Fruit fly (Drosophila melanogaster) whole organism, adult: ENCODE measurements around the gene MetRS-m.

ENCODE experiments used
- CG11617 ChIP-seq: fragments of 200-800 bp; sonication (Bioruptor generic); optimal IDR thresholded peaks from 2 replicates; lab custom pipeline; 2017; ENCODE audit warnings: mild to moderate bottlenecking, missing biosample characterization, missing genetic modification reagents, missing genetic modification characterization
- CG12768 ChIP-seq: fragments of 200-800 bp; sonication (Bioruptor generic); optimal IDR thresholded peaks from 2 replicates; lab custom pipeline; 2017; ENCODE audit warnings: missing biosample characterization, missing genetic modification characterization, mild to moderate bottlenecking, moderate library complexity, missing genetic modification reagents
- CG14711 ChIP-seq: fragments of 200-800 bp; sonication (Bioruptor generic); optimal IDR thresholded peaks from 2 replicates; lab custom pipeline; 2018; ENCODE audit warnings: missing biosample characterization, mild to moderate bottlenecking, missing genetic modification characterization, moderate library complexity
- CG1620 ChIP-seq: fragments of 200-800 bp; sonication (Bioruptor generic); optimal IDR thresholded peaks from 2 replicates; lab custom pipeline; 2016; ENCODE audit warnings: missing biosample characterization, missing genetic modification characterization
- CG33017 ChIP-seq: fragments of 200-800 bp; sonication (Bioruptor generic); optimal IDR thresholded peaks from 2 replicates; lab custom pipeline; 2018; ENCODE audit warnings: missing biosample characterization, mild to moderate bottlenecking, missing genetic modification characterization, moderate library complexity
- CG5204 ChIP-seq: fragments of 200-800 bp; sonication (Bioruptor generic); optimal IDR thresholded peaks from 2 replicates; lab custom pipeline; 2016; ENCODE audit warnings: missing biosample characterization, missing genetic modification characterization
- CG7045 ChIP-seq: fragments of 200-800 bp; sonication (Bioruptor generic); optimal IDR thresholded peaks from 2 replicates; lab custom pipeline; 2017; ENCODE audit warnings: missing biosample characterization, mild to moderate bottlenecking, missing genetic modification characterization
- CG7101 ChIP-seq: fragments of 200-800 bp; sonication (Bioruptor generic); optimal IDR thresholded peaks from 2 replicates; lab custom pipeline; 2018; ENCODE audit warnings: missing biosample characterization, mild to moderate bottlenecking, missing genetic modification characterization, moderate library complexity
- Clk ChIP-seq: fragments of 200-800 bp; sonication (Bioruptor generic); optimal IDR thresholded peaks from 2 replicates; lab custom pipeline; 2017; ENCODE audit warnings: missing biosample characterization, missing genetic modification characterization
- Crg-1 ChIP-seq: fragments of 200-800 bp; sonication (Bioruptor generic); optimal IDR thresholded peaks from 2 replicates; lab custom pipeline; 2016; ENCODE audit warnings: missing biosample characterization, missing genetic modification characterization
- Hr96 ChIP-seq: fragments of 200-800 bp; sonication (Bioruptor generic); optimal IDR thresholded peaks from 2 replicates; lab custom pipeline; 2016; ENCODE audit warnings: missing biosample characterization, missing genetic modification characterization
- Mnt ChIP-seq: fragments of 200-800 bp; sonication (Bioruptor generic); optimal IDR thresholded peaks from 2 replicates; lab custom pipeline; 2016; ENCODE audit warnings: missing biosample characterization, mild to moderate bottlenecking, missing genetic modification characterization
- bab1 ChIP-seq: fragments of 200-800 bp; sonication (Bioruptor generic); optimal IDR thresholded peaks from 3 replicates; lab custom pipeline; 2019; ENCODE audit warnings: missing biosample characterization, mild to moderate bottlenecking, missing genetic modification characterization, moderate library complexity
- cic ChIP-seq: fragments of 200-800 bp; sonication (Bioruptor generic); optimal IDR thresholded peaks from 2 replicates; lab custom pipeline; 2017; ENCODE audit warnings: missing biosample characterization, mild to moderate bottlenecking, missing genetic modification characterization, moderate library complexity
- cnc ChIP-seq, 2 experiments: fragments of >200 bp; optimal IDR thresholded peaks; 2 replicates each; lab custom pipeline; 2017
- kay ChIP-seq: fragments of 200-800 bp; sonication (Bioruptor generic); peaks from one replicate; lab custom pipeline; 2016; ENCODE audit warnings: missing biosample characterization, missing genetic modification characterization, borderline replicate concordance
- ovo ChIP-seq: fragments of 200-800 bp; sonication (Bioruptor generic); optimal IDR thresholded peaks from 2 replicates; lab custom pipeline; 2016; ENCODE audit warnings: missing biosample characterization, missing genetic modification characterization
- pad ChIP-seq: fragments of 200-800 bp; sonication (Bioruptor generic); optimal IDR thresholded peaks from 3 replicates; lab custom pipeline; 2017; ENCODE audit warnings: missing biosample characterization, missing genetic modification characterization, mild to moderate bottlenecking, moderate library complexity, missing genetic modification reagents
- tj ChIP-seq: fragments of 200-800 bp; sonication (Bioruptor generic); optimal IDR thresholded peaks from 3 replicates; lab custom pipeline; 2017; ENCODE audit warnings: missing biosample characterization, mild to moderate bottlenecking, missing genetic modification characterization, moderate library complexity
- toe ChIP-seq: fragments of 200-800 bp; sonication (Bioruptor generic); optimal IDR thresholded peaks from 2 replicates; lab custom pipeline; 2016; ENCODE audit warnings: missing biosample characterization, missing genetic modification characterization

Gene MetRS-m

DNA sequence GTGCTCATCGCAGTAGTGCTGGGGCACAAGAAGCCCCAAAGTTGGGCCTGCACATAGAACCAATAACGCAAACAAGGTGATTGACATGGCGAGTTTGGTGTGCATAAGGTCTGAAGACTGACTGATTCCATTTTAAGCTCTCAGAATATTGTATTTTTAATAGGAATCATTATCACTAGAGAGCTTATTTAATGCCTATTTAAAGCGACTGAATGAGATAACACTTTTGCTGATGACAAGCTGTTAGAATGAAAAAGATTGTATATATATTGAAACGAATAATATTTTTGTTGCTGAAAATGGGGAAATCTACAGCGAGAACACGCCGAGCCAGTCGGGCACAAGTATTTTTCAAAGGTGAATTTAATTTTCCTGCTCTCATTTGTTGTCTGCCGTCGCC is 14.4 kb downstream of the MetRS-m start, which contains the start of gene CG9616:
TSS of gene CG9616 (minus strand) at position 101 of the 400 bp plus-strand sequence.
- no peak for TF ChIP-seq CG1620
- no peak for TF ChIP-seq Hr96 (GFP tag; lab: Kevin White, UChicago)
- TF ChIP-seq CG7045 (GFP tag; lab: Kevin White, UChicago) = no peak
- TF ChIP-seq CG7101 = no peak
- TF ChIP-seq tj = no peak
- no peak for TF ChIP-seq CG12768 (GFP tag; lab: Kevin White, UChicago)
- TF ChIP-seq bab1 (GFP tag; lab: Kevin White, UChicago) = no peak
- no peak for TF ChIP-seq ovo (GFP tag; lab: Kevin White, UChicago)
- TF ChIP-seq Clk (GFP tag; lab: Kevin White, UChicago) = no peak
- no peak for TF ChIP-seq kay (GFP tag; lab: Kevin White, UChicago)
- TF ChIP-seq toe (GFP tag; lab: Kevin White, UChicago) = no peak
- TF ChIP-seq CG5204 = no peak
- TF ChIP-seq Mnt (GFP tag; lab: Kevin White, UChicago) = no peak
- TF ChIP-seq Crg-1 (GFP tag; lab: Kevin White, UChicago) = no peak
- TF ChIP-seq cic = no peak

DNA sequence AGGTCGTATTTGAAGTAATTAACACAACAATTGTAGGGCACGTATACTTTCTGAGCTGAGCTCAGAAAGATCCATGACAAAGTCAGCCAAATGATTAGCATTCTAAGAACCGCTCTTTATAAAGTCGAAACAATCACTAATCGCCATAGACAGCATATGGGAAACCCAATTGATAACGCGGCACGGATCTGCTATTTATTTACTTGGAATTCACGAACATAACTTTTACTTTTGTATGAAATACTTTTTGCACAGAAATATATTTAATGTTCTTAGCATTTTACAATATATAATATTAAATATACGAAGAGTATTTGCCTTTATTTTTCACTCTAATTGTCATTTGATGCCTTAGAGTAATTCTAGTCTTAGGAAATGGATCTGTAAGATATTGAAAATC is 15.2 kb downstream of the MetRS-m start, which contains the start of gene CG43291:
TSS of gene CG43291 (minus strand) at position 101 of the 400 bp plus-strand sequence.
- TF ChIP-seq CG11617 (GFP tag; lab: Kevin White, UChicago) (no peak), Crg-1 (GFP tag; lab: Kevin White, UChicago) (no peak), cic (no peak), Clk (GFP tag; lab: Kevin White, UChicago) (no peak), CG14711 (tag; lab: Kevin White, UChicago) (no peak), ovo (GFP tag; lab: Kevin White, UChicago) (no peak), CG1620 (no peak), CG12768 (GFP tag; lab: Kevin White, UChicago) (no peak), CG33017 (no peak), Hr96 (GFP tag; lab: Kevin White, UChicago) (no peak)

DNA sequence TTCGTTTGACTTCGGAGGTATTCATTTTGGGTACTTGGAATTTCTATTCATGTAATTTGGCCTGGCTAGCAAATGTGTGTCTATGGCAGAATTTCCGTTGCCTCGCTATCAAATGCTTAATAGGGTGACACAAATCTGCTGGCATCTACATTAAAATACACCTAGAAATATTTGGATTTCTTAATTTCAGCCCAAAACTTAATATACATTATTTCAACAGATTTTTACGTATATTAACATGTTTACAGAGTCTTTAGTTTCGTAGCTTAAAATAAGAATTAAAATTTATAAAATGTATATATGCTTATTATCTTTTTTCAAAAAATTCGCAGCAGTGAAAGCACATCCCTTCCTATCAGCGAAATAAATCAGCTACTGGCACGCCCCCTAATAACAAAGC is 30.7 kb downstream of the MetRS-m start, which contains the start of gene CG9624:
TSS of gene CG9624 (minus strand) at position 101 of the 400 bp plus-strand sequence.
- no peak for TF ChIP-seq toe (GFP tag; lab: Kevin White, UChicago)
- TF ChIP-seq CG1620 = no peak
- TF ChIP-seq tj = no peak
- no peak for TF ChIP-seq ovo (GFP tag; lab: Kevin White, UChicago)
- TF ChIP-seq CG7101 = no peak
- TF ChIP-seq Crg-1 (GFP tag; lab: Kevin White, UChicago) = no peak
- TF ChIP-seq cic = no peak
- TF ChIP-seq Mnt (GFP tag; lab: Kevin White, UChicago) = no peak
- TF ChIP-seq cnc (optimal IDR thresholded peaks at IDR 0.05; lab: Kevin White, UChicago) = no peak
- no peak for TF ChIP-seq CG33017
- no peak for TF ChIP-seq Clk (GFP tag; lab: Kevin White, UChicago)
- no peak for TF ChIP-seq Hr96 (GFP tag; lab: Kevin White, UChicago)
- no peak for TF ChIP-seq CG5204
- no peak for TF ChIP-seq CG14711 (tag; lab: Kevin White, UChicago)
- TF ChIP-seq CG11617 (GFP tag; lab: Kevin White, UChicago) = no peak
- no peak for TF ChIP-seq CG7045 (GFP tag; lab: Kevin White, UChicago)
- TF ChIP-seq CG12768 (GFP tag; lab: Kevin White, UChicago) = no peak
- no peak for TF ChIP-seq bab1 (GFP tag; lab: Kevin White, UChicago)
- TF ChIP-seq pad = no peak
- no peak for TF ChIP-seq kay (GFP tag; lab: Kevin White, UChicago)

DNA sequence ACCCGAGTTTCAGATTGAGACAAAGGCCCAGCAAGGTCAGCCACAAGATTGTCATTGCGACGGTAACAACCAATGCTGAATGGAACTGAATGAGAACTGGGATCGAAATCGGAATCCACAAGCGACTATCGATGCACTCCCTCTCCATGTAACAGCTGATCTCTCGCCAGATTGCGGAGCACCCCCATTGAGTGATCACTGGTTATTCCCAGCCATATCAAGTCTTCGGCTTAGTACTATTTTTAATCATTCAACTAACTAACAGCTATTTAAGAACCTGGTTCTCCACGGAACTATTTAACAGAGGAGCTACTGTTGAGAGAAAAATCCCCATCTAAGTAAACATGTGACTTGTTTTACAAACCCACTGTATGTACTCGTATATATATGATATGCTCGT is 33.1 kb downstream of the MetRS-m start, which contains the start of gene CG9631:
TSS of gene CG9631 (minus strand) at position 101 of the 400 bp plus-strand sequence.
- TF ChIP-seq CG14711 (tag; lab: Kevin White, UChicago) = no peak
- no peak for TF ChIP-seq ovo (GFP tag; lab: Kevin White, UChicago)
- peak; percentile 80 for TF ChIP-seq cic

DNA sequence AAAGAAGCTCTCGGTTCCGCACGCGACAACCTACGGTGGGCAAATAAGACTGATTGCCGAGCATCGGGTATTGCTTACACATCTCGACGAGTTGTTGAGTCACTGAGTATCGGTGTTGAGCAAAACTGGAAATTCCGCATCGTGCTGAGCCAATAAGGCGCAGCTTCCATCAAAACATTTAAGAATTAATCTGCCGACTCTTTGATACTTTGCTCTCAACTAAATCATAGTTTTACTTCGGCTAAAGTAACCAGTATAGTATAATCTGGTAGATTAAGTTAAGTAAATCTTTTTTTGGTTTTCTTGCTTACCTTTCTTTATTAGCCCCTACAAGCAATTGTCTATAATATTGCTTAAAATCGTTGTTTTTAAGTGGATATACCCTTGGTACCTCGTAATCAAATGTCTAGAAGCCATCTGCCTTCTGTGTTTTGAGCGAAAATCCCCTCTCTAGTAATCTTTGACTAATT is 35.7 kb downstream of the MetRS-m start, which contains the start of gene Sp212:
TSS of gene Sp212 (minus strand) at position 51 of the 470 bp plus-strand sequence.
- no peak for TF ChIP-seq CG7045 (GFP tag; lab: Kevin White, UChicago)
- TF ChIP-seq cnc (optimal IDR thresholded peaks at IDR 0.05; lab: Kevin White, UChicago) = no peak
- no peak for TF ChIP-seq kay (GFP tag; lab: Kevin White, UChicago)
- TF ChIP-seq CG11617 (GFP tag; lab: Kevin White, UChicago) = no peak
- TF ChIP-seq toe (GFP tag; lab: Kevin White, UChicago) = no peak
- no peak for TF ChIP-seq Clk (GFP tag; lab: Kevin White, UChicago)
- no peak for TF ChIP-seq cic
- peak; percentile 34 for TF ChIP-seq CG14711 (tag; lab: Kevin White, UChicago)
- no peak for TF ChIP-seq Hr96 (GFP tag; lab: Kevin White, UChicago)
- TF ChIP-seq CG1620 = no peak
- TF ChIP-seq Mnt (GFP tag; lab: Kevin White, UChicago) = no peak
- no peak for TF ChIP-seq pad
- TF ChIP-seq CG7101 = no peak
- no peak for TF ChIP-seq ovo (GFP tag; lab: Kevin White, UChicago)
- no peak for TF ChIP-seq CG5204
- TF ChIP-seq bab1 (GFP tag; lab: Kevin White, UChicago) = no peak
- no peak for TF ChIP-seq tj
- TF ChIP-seq CG33017 = peak; percentile 22

DNA sequence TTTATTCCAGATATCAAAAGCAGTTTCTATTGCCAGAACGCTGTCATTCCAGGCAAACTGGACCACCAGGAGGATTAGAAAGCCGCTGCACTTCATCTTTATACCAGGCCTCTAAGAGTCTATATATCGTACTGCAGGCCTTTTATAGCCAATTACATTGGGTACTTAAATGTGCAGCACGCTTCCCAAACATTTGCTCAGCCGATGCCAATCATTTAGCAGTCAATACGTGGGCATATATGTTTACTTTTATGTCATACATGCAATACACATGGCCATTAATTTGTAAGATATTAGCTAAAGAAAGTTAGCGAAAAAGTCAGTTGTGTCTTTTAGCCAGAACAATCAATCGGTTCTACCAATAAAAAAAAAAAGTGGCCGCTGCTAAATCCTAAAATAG is 38.3 kb downstream of the MetRS-m start, which contains the start of gene CG33109:
TSS of gene CG33109 (minus strand) at position 101 of the 400 bp plus-strand sequence.
- TF ChIP-seq CG5204 = no peak
- TF ChIP-seq kay (GFP tag; lab: Kevin White, UChicago) = peak; percentile 24
